Fruit fly (Drosophila melanogaster): ENCODE measurements around the gene CG33271.
"Not testable (repeated sequence)": the region's sequence is repeated elsewhere in the genome, so short reads cannot be mapped to it uniquely, and the experiment has no call there.

The CG33271 gene

dm6 chr3L:11596585-11597252 lies 19.4 kb upstream of the CG33271 start, which contains the start of gene CG7368:
TSS of gene CG7368 (plus strand) at chr3L:11597202.
- TF ChIP-seq CTCF (optimal IDR thresholded peaks at IDR 0.05) (no peak), CG8478 (optimal IDR thresholded peaks at IDR 0.05) (no peak)

dm6 chr3L:11593778-11594177 lies 16.5 kb upstream of the CG33271 start:
- TF ChIP-seq CG8478 (optimal IDR thresholded peaks at IDR 0.05) (no peak), CTCF (optimal IDR thresholded peaks at IDR 0.05) (no peak)

- TF ChIP-seq CG8478 (optimal IDR thresholded peaks at IDR 0.05) (no peak), CTCF (optimal IDR thresholded peaks at IDR 0.05) (no peak)
These were observed 14.5 kb upstream of the CG33271 start for dm6 chr3L:11591803-11592202.

- no peak for TF ChIP-seq CTCF (optimal IDR thresholded peaks at IDR 0.05)
- TF ChIP-seq CG8478 (optimal IDR thresholded peaks at IDR 0.05) = no peak
These were observed 13.8 kb upstream of the CG33271 start, which contains the start of gene CG33268 for dm6 chr3L:11591131-11591530. TSS of gene CG33268 (minus strand) at chr3L:11591231.

dm6 chr3L:11589395-11589794 lies 12.1 kb upstream of the CG33271 start, which contains the start of gene CG7377:
TSS of gene CG7377 (plus strand) at chr3L:11589695.
- TF ChIP-seq CG8478, CTCF (optimal IDR thresholded peaks at IDR 0.05): not testable (repeated sequence)

dm6 chr3L:11588594-11588993 lies 11.3 kb upstream of the CG33271 start:
- TF ChIP-seq CTCF (optimal IDR thresholded peaks at IDR 0.05) = no peak
- no peak for TF ChIP-seq CG8478 (optimal IDR thresholded peaks at IDR 0.05)

- TF ChIP-seq CG8478 (optimal IDR thresholded peaks at IDR 0.05) (no peak), CTCF (optimal IDR thresholded peaks at IDR 0.05) (no peak)
These were observed 10.7 kb upstream of the CG33271 start, which contains the start of gene rt for dm6 chr3L:11587720-11588580. TSS of gene rt (minus strand) at chr3L:11587770.

- TF ChIP-seq CTCF (optimal IDR thresholded peaks at IDR 0.05) = no peak
- TF ChIP-seq CG8478 (optimal IDR thresholded peaks at IDR 0.05) = no peak
These were observed 9.6 kb upstream of the CG33271 start for dm6 chr3L:11586794-11587462.

- TF ChIP-seq CTCF (optimal IDR thresholded peaks at IDR 0.05) = no peak
- no peak for TF ChIP-seq CG8478 (optimal IDR thresholded peaks at IDR 0.05)
These were observed 6.7 kb upstream of the CG33271 start, which contains the start of gene CG32086 for dm6 chr3L:11583964-11584363. TSS of gene CG32086 (minus strand) at chr3L:11584064.

- TF ChIP-seq CG8478 (optimal IDR thresholded peaks at IDR 0.05) = no peak
- TF ChIP-seq CTCF (optimal IDR thresholded peaks at IDR 0.05) = no peak
These were observed 4.8 kb upstream of the CG33271 start, which contains the start of gene CG33269 for dm6 chr3L:11582097-11582496. TSS of gene CG33269 (minus strand) at chr3L:11582197.

dm6 chr3L:11580919-11581318 lies 3.6 kb upstream of the CG33271 start, which contains the start of gene CG43391:
TSS of gene CG43391 (minus strand) at chr3L:11581019.
- TF ChIP-seq CTCF (optimal IDR thresholded peaks at IDR 0.05) = no peak
- TF ChIP-seq CG8478 (optimal IDR thresholded peaks at IDR 0.05) = no peak

dm6 chr3L:11579919-11580318 lies 2.6 kb upstream of the CG33271 start, which contains the start of gene CG43390:
TSS of gene CG43390 (minus strand) at chr3L:11579950.
- TF ChIP-seq CG8478 (optimal IDR thresholded peaks at IDR 0.05) (no peak), CTCF (optimal IDR thresholded peaks at IDR 0.05) (no peak)

- TF ChIP-seq CG8478 (optimal IDR thresholded peaks at IDR 0.05) = no peak
- TF ChIP-seq CTCF (optimal IDR thresholded peaks at IDR 0.05) = no peak
These were observed 1.6 kb upstream of the CG33271 start for dm6 chr3L:11578847-11579246.

dm6 chr3L:11578211-11578673 lies 947 bp upstream of the CG33271 start, which contains the start of gene CG33270:
TSS of gene CG33270 (minus strand) at chr3L:11578623.
- TF ChIP-seq CTCF (optimal IDR thresholded peaks at IDR 0.05) (no peak), CG8478 (optimal IDR thresholded peaks at IDR 0.05) (no peak)

- TF ChIP-seq CTCF, CG8478 (optimal IDR thresholded peaks at IDR 0.05): not testable (repeated sequence)
These were observed 351 bp downstream of the CG33271 start, which contains the start of gene CG33489 for dm6 chr3L:11576944-11577343. TSS of gene CG33489 (minus strand) at chr3L:11577044.
